Worm (Caenorhabditis elegans) whole organism, early embryonic: ENCODE measurements around the gene alh-4.

Experiments
- F13C5.2 ChIP-seq: sonication (generic microtip); optimal IDR thresholded peaks from 2 replicates; lab custom pipeline; 2017; ENCODE audit warnings: mild to moderate bottlenecking, missing genetic modification characterization, inconsistent platforms, missing compliant biosample characterization
- ama-1 ChIP-seq: fragments of 150-350 bp; optimal IDR thresholded peaks from 2 replicates; lab custom pipeline; 2014
- ceh-13 ChIP-seq: fragments of 200-800 bp; sonication (Bioruptor generic); optimal IDR thresholded peaks from 2 replicates; lab custom pipeline; 2018; ENCODE audit warnings: mild to moderate bottlenecking, missing genetic modification characterization, missing compliant biosample characterization
- ceh-36 ChIP-seq: sonication (generic microtip); optimal IDR thresholded peaks from 2 replicates; lab custom pipeline; 2016; ENCODE audit warnings: missing genetic modification characterization, inconsistent platforms, missing compliant biosample characterization
- flt-1 ChIP-seq: fragments of 200-800 bp; sonication (Bioruptor generic); IDR thresholded peaks from 2 replicates; pipeline ENCODE4 v1.3.6; 2022; ENCODE audit warnings: missing genetic modification characterization, missing compliant biosample characterization
- hmbx-1 ChIP-seq: sonication (generic microtip); optimal IDR thresholded peaks from 2 replicates; lab custom pipeline; 2016; ENCODE audit warnings: mild to moderate bottlenecking, missing genetic modification characterization, missing compliant biosample characterization
- hmg-4 ChIP-seq: fragments of 200-800 bp; sonication (Bioruptor generic); optimal IDR thresholded peaks from 2 replicates; lab custom pipeline; 2018; ENCODE audit warnings: mild to moderate bottlenecking, missing genetic modification characterization, missing compliant biosample characterization
- sea-1 ChIP-seq: fragments of 200-800 bp; sonication (Bioruptor generic); conservative IDR thresholded peaks from 2 replicates; pipeline ENCODE4 v1.3.6; 2022; ENCODE audit warnings: missing genetic modification characterization, missing compliant biosample characterization
- tbx-37 ChIP-seq: fragments of 200-800 bp; sonication (Bioruptor generic); conservative IDR thresholded peaks from 2 replicates; pipeline ENCODE4 v1.3.6; 2022; ENCODE audit warnings: missing genetic modification reagents, missing genetic modification characterization, missing compliant biosample characterization
- tra-4 ChIP-seq: sonication (generic microtip); optimal IDR thresholded peaks from 2 replicates; lab custom pipeline; 2017; ENCODE audit warnings: missing genetic modification characterization, missing compliant biosample characterization

DNA sequence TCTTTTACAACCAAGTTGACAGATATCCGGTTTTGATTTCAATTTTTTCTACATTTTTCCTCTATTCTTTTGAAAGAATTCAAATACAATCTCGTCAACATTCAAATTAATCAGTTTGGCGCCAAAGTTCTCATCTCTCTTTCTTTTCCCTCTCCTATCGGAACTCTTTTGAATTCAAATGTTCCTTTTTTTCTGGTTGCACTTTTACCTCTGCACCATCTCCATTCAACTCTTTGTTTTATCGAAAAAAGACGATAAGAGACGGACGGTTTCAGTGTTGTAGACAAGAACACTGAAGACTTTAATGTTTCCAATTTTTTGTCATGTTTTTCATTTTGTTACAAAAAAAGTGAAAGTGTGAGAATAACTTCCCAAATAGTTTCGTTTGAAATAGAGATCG lies 46.3 kb upstream of the alh-4 start:
- TF ChIP-seq hmbx-1 (tag; lab: Kevin White, UChicago): no peak
- TF ChIP-seq ama-1 (lab: Kevin White, UChicago): no peak
- no peak for TF ChIP-seq sea-1 (GFP tag; lab: Robert Waterston, UW)
- TF ChIP-seq hmg-4 (GFP tag; lab: Kevin White, UChicago): no peak
- no peak for TF ChIP-seq tbx-37 (GFP tag; lab: Robert Waterston, UW)
- TF ChIP-seq F13C5.2 (tag; lab: Kevin White, UChicago): no peak
- TF ChIP-seq ceh-36 (tag; lab: Kevin White, UChicago): no peak
- TF ChIP-seq ceh-13 (GFP tag; lab: Kevin White, UChicago): no peak
- no peak for TF ChIP-seq flt-1 (GFP tag; lab: Robert Waterston, UW)
- TF ChIP-seq tra-4: no peak
